Worm (Caenorhabditis elegans) whole organism, L3 larva: ENCODE data around the gene C01B10.3.

Source experiments
- R02D3.7 ChIP-seq: fragments of 150-350 bp; optimal IDR thresholded peaks from 2 replicates; lab custom pipeline; 2014; ENCODE audit warnings: missing biosample characterization, missing genetic modification characterization
- aly-2 ChIP-seq: fragments of 150-350 bp; optimal IDR thresholded peaks from 2 replicates; lab custom pipeline; 2014; ENCODE audit warnings: missing biosample characterization, missing genetic modification characterization
- ama-1 ChIP-seq: fragments of 150-350 bp; optimal IDR thresholded peaks from 2 replicates; lab custom pipeline; 2018
- ceh-16 ChIP-seq: sonication (generic microtip); optimal IDR thresholded peaks from 2 replicates; lab custom pipeline; 2017; ENCODE audit warnings: missing biosample characterization, missing genetic modification characterization
- ceh-28 ChIP-seq: fragments of 150-350 bp; optimal IDR thresholded peaks from 2 replicates; lab custom pipeline; 2014; ENCODE audit warnings: missing biosample characterization, missing genetic modification reagents, missing genetic modification characterization
- ceh-82 ChIP-seq: fragments of 150-350 bp; optimal IDR thresholded peaks from 2 replicates; lab custom pipeline; 2014; ENCODE audit warnings: missing biosample characterization, missing genetic modification characterization
- ceh-9 ChIP-seq: sonication (generic microtip); optimal IDR thresholded peaks from 2 replicates; lab custom pipeline; 2018; ENCODE audit warnings: missing biosample characterization, missing genetic modification characterization
- daf-12 ChIP-seq: fragments of 150-350 bp; optimal IDR thresholded peaks from 2 replicates; lab custom pipeline; 2014; ENCODE audit warnings: missing biosample characterization, missing genetic modification reagents, missing genetic modification characterization
- egl-27 ChIP-seq: sonication (generic microtip); optimal IDR thresholded peaks from 4 replicates; lab custom pipeline; 2017; ENCODE audit warnings: missing biosample characterization, missing genetic modification reagents, missing genetic modification characterization
- egl-5 ChIP-seq: fragments of 150-350 bp; optimal IDR thresholded peaks from 2 replicates; lab custom pipeline; 2017; ENCODE audit warnings: missing biosample characterization, missing genetic modification reagents, missing genetic modification characterization, inconsistent platforms
- elt-1 ChIP-seq: fragments of 150-350 bp; optimal IDR thresholded peaks from 2 replicates; lab custom pipeline; 2014; ENCODE audit warnings: missing biosample characterization, missing genetic modification characterization
- elt-2 ChIP-seq: sonication (generic microtip); optimal IDR thresholded peaks from 2 replicates; lab custom pipeline; 2016; ENCODE audit warnings: missing genetic modification reagents, mild to moderate bottlenecking, missing genetic modification characterization, missing compliant biosample characterization
- elt-3 ChIP-seq, 3 experiments: fragments of 150-350 bp in 1 of 3; sonication (generic microtip) in 2 of 3; optimal IDR thresholded peaks; 2 replicates in 2 of 3; 4 replicates in 1 of 3; lab custom pipeline; 2014 to 2017; ENCODE audit warnings: missing biosample characterization in 3 of 3, missing genetic modification characterization in 3 of 3
- eor-1 ChIP-seq, 2 experiments: fragments of 150-350 bp; optimal IDR thresholded peaks; 2 replicates each; lab custom pipeline; 2014 to 2018; ENCODE audit warnings: missing biosample characterization in 2 of 2, missing genetic modification characterization in 2 of 2
- fkh-10 ChIP-seq: sonication (generic microtip); optimal IDR thresholded peaks from 2 replicates; lab custom pipeline; 2017; ENCODE audit warnings: missing biosample characterization, missing genetic modification reagents, missing genetic modification characterization
- fkh-2 ChIP-seq: fragments of 150-350 bp; optimal IDR thresholded peaks from 2 replicates; lab custom pipeline; 2014; ENCODE audit warnings: missing biosample characterization, missing genetic modification reagents, missing genetic modification characterization
- fos-1 ChIP-seq: fragments of 150-350 bp; optimal IDR thresholded peaks from 2 replicates; lab custom pipeline; 2014; ENCODE audit warnings: missing biosample characterization, missing genetic modification characterization
- hmg-11 ChIP-seq: sonication (generic microtip); optimal IDR thresholded peaks from 2 replicates; lab custom pipeline; 2016; ENCODE audit warnings: missing genetic modification characterization, missing compliant biosample characterization
- jun-1 ChIP-seq: fragments of 150-350 bp; optimal IDR thresholded peaks from 2 replicates; lab custom pipeline; 2014; ENCODE audit warnings: missing biosample characterization, missing genetic modification reagents, missing genetic modification characterization
- lin-15B ChIP-seq: fragments of 150-350 bp; optimal IDR thresholded peaks from 2 replicates; lab custom pipeline; 2014; ENCODE audit warnings: missing biosample characterization, missing genetic modification characterization
- lin-39 ChIP-seq: fragments of 150-350 bp; optimal IDR thresholded peaks from 2 replicates; lab custom pipeline; 2018; ENCODE audit warnings: missing biosample characterization, missing genetic modification reagents, missing genetic modification characterization
- lsy-12 ChIP-seq: sonication (generic microtip); optimal IDR thresholded peaks from 2 replicates; lab custom pipeline; 2016; ENCODE audit warnings: mild to moderate bottlenecking, missing genetic modification characterization, missing compliant biosample characterization
- mdl-1 ChIP-seq: fragments of 150-350 bp; optimal IDR thresholded peaks from 2 replicates; lab custom pipeline; 2014; ENCODE audit warnings: missing biosample characterization, missing genetic modification characterization
- mml-1 ChIP-seq: fragments of 150-350 bp; sonication (generic microtip); optimal IDR thresholded peaks from 3 replicates; lab custom pipeline; 2014; ENCODE audit warnings: missing biosample characterization, missing genetic modification characterization
- nfya-1 ChIP-seq: sonication (generic microtip); optimal IDR thresholded peaks from 2 replicates; lab custom pipeline; 2017; ENCODE audit warnings: missing genetic modification characterization, mild to moderate bottlenecking, missing compliant biosample characterization, antibody characterized with exemption, moderate library complexity; ENCODE audit not compliant: insufficient read depth
- nhr-11 ChIP-seq: fragments of 150-350 bp; optimal IDR thresholded peaks from 2 replicates; lab custom pipeline; 2014; ENCODE audit warnings: missing biosample characterization, missing genetic modification characterization
- nhr-12 ChIP-seq: fragments of 150-350 bp; optimal IDR thresholded peaks from 2 replicates; lab custom pipeline; 2014; ENCODE audit warnings: missing biosample characterization, missing genetic modification characterization
- nhr-23 ChIP-seq: fragments of 150-350 bp; optimal IDR thresholded peaks from 2 replicates; lab custom pipeline; 2014; ENCODE audit warnings: missing biosample characterization, missing genetic modification reagents, missing genetic modification characterization
- nhr-237 ChIP-seq: fragments of 150-350 bp; optimal IDR thresholded peaks from 2 replicates; lab custom pipeline; 2014; ENCODE audit warnings: missing biosample characterization, missing genetic modification characterization
- nhr-25 ChIP-seq: sonication (generic microtip); optimal IDR thresholded peaks from 2 replicates; lab custom pipeline; 2017; ENCODE audit warnings: missing biosample characterization, missing genetic modification characterization
- nhr-28 ChIP-seq: fragments of 150-350 bp; optimal IDR thresholded peaks from 2 replicates; lab custom pipeline; 2014; ENCODE audit warnings: missing biosample characterization, missing genetic modification characterization
- nhr-67 ChIP-seq: fragments of 150-350 bp; optimal IDR thresholded peaks from 2 replicates; lab custom pipeline; 2014; ENCODE audit warnings: missing biosample characterization, missing genetic modification characterization
- nhr-76 ChIP-seq: fragments of 150-350 bp; sonication (generic microtip); optimal IDR thresholded peaks from 5 replicates; lab custom pipeline; 2014; ENCODE audit warnings: missing biosample characterization, missing genetic modification characterization
- nhr-77 ChIP-seq: fragments of 150-350 bp; optimal IDR thresholded peaks from 2 replicates; lab custom pipeline; 2014; ENCODE audit warnings: missing biosample characterization, missing genetic modification characterization
- pha-4 ChIP-seq: fragments of 150-350 bp; optimal IDR thresholded peaks from 2 replicates; lab custom pipeline; 2014; ENCODE audit warnings: missing biosample characterization, missing genetic modification reagents, missing genetic modification characterization
- pqm-1 ChIP-seq: fragments of 150-350 bp; optimal IDR thresholded peaks from 2 replicates; lab custom pipeline; 2017; ENCODE audit warnings: missing biosample characterization, missing genetic modification characterization, inconsistent platforms
- sea-2 ChIP-seq: fragments of 150-350 bp; sonication (generic microtip); optimal IDR thresholded peaks from 4 replicates; lab custom pipeline; 2014; ENCODE audit warnings: missing biosample characterization, missing genetic modification reagents, missing genetic modification characterization
- skn-1 ChIP-seq: fragments of 150-350 bp; optimal IDR thresholded peaks from 2 replicates; lab custom pipeline; 2014; ENCODE audit warnings: missing biosample characterization, missing genetic modification characterization
- snpc-4 ChIP-seq: fragments of 150-350 bp; optimal IDR thresholded peaks from 2 replicates; lab custom pipeline; 2014; ENCODE audit warnings: missing biosample characterization, missing genetic modification characterization
- tbx-2 ChIP-seq: sonication (generic microtip); optimal IDR thresholded peaks from 2 replicates; lab custom pipeline; 2016; ENCODE audit warnings: mild to moderate bottlenecking, missing genetic modification characterization, missing compliant biosample characterization
- unc-39 ChIP-seq: sonication (generic microtip); optimal IDR thresholded peaks from 4 replicates; lab custom pipeline; 2017; ENCODE audit warnings: missing biosample characterization, missing genetic modification characterization
- unc-62 ChIP-seq: fragments of 150-350 bp; sonication (generic microtip); optimal IDR thresholded peaks from 4 replicates; lab custom pipeline; 2014; ENCODE audit warnings: missing biosample characterization, missing genetic modification reagents, missing genetic modification characterization
- ztf-11 ChIP-seq: fragments of 150-350 bp; optimal IDR thresholded peaks from 2 replicates; lab custom pipeline; 2014; ENCODE audit warnings: missing biosample characterization, missing genetic modification characterization
- ztf-4 ChIP-seq: fragments of 150-350 bp; optimal IDR thresholded peaks from 2 replicates; lab custom pipeline; 2014; ENCODE audit warnings: missing biosample characterization, missing genetic modification characterization

The C01B10.3 gene

DNA sequence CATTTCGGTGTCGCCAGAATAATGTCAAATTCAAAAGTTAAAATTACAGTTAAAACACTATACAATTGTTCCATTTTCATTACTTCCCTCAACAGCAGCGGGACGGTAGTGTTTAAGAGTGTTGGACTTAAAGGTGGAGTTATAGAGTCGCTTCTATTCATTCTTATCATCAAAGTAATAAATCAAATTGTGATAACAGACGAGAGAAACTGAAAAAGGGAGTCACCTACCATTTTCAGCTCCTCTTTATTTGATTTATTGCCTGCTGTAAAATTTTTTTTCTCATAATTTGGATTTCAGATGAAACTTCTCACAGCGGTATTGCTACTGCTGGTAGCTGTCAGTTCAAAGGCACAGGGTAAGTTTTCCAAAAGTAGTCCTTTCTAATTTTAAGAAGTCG lies 18.7 kb upstream of the C01B10.3 start, which contains the start of gene C01B10.6:
C01B10.6 (plus strand) TSS at position 301 of the 400 bp plus-strand sequence.
- TF ChIP-seq ceh-82 (tag; lab: Kevin White, UChicago) = no peak
- TF ChIP-seq lsy-12 = no peak
- TF ChIP-seq elt-2 = peak; percentile 38
- TF ChIP-seq nhr-11 (tag; lab: Kevin White, UChicago) = no peak
- TF ChIP-seq, all 47 proteins: peak for 1

ce11 chrIV:6638256-6638655 lies 17.1 kb upstream of the C01B10.3 start, which contains the start of gene C01B10.7:
Gene C01B10.7, plus strand, starts transcription at chrIV:6638556.
- TF ChIP-seq nhr-12 (tag; lab: Kevin White, UChicago) (no peak), mml-1 (tag; lab: Kevin White, UChicago) (no peak), tbx-2 (tag; lab: Kevin White, UChicago) (no peak), ceh-9 (tag; lab: Kevin White, UChicago) (no peak), nhr-28 (tag; lab: Kevin White, UChicago) (no peak), ztf-11 (tag; lab: Kevin White, UChicago) (no peak), fos-1 (tag; lab: Kevin White, UChicago) (no peak), ceh-16 (tag; lab: Kevin White, UChicago) (no peak), pha-4 (tag; lab: Kevin White, UChicago) (no peak), lin-39 (tag; lab: Kevin White, UChicago) (no peak)

ce11 chrIV:6634789-6635188 lies 13.6 kb upstream of the C01B10.3 start, which contains the start of gene metl-13:
Gene metl-13, plus strand, starts transcription at chrIV:6635089.
- TF ChIP-seq ceh-9 (tag; lab: Kevin White, UChicago) = no peak
- no peak for TF ChIP-seq mml-1 (tag; lab: Kevin White, UChicago)
- TF ChIP-seq lin-39 (tag; lab: Kevin White, UChicago) = no peak
- no peak for TF ChIP-seq ceh-16 (tag; lab: Kevin White, UChicago)
- TF ChIP-seq lin-15B (tag; lab: Kevin White, UChicago) = no peak

ce11 chrIV:6631704-6632272 lies 10.6 kb upstream of the C01B10.3 start, which contains the start of the genes cest-5.1 and C01B10.9:
Gene cest-5.1, minus strand, starts transcription at chrIV:6631754.
Gene C01B10.9, plus strand, starts transcription at chrIV:6632222.
- TF ChIP-seq R02D3.7 (tag; lab: Kevin White, UChicago) = peak; percentile 53
- no peak for TF ChIP-seq skn-1 (tag; lab: Kevin White, UChicago)
- TF ChIP-seq ceh-28 = peak; percentile 37
- TF ChIP-seq sea-2 = no peak
- TF ChIP-seq mdl-1 (tag; lab: Kevin White, UChicago) = no peak
- TF ChIP-seq aly-2 (tag; lab: Kevin White, UChicago) = no peak
- no peak for TF ChIP-seq fos-1 (tag; lab: Kevin White, UChicago)
- TF ChIP-seq ceh-9 (tag; lab: Kevin White, UChicago) = no peak
- TF ChIP-seq nhr-12 (tag; lab: Kevin White, UChicago) = no peak
- TF ChIP-seq mml-1 (tag; lab: Kevin White, UChicago) = no peak
- TF ChIP-seq elt-3 (tag; optimal IDR thresholded peaks at IDR 0.05; lab: Kevin White, UChicago) = no peak
- no peak for TF ChIP-seq nhr-23 (tag; lab: Kevin White, UChicago)
- TF ChIP-seq ztf-4 (tag; lab: Kevin White, UChicago) = no peak
- TF ChIP-seq jun-1 (tag; lab: Kevin White, UChicago) = no peak
- no peak for TF ChIP-seq eor-1 (tag; optimal IDR thresholded peaks at IDR 0.05; lab: Kevin White, UChicago)
- TF ChIP-seq nfya-1 (tag; lab: Kevin White, UChicago) = peak; percentile 80
- no peak for TF ChIP-seq nhr-76 (tag; lab: Kevin White, UChicago)
- no peak for TF ChIP-seq ceh-82 (tag; lab: Kevin White, UChicago)
- no peak for TF ChIP-seq egl-5 (tag; lab: Kevin White, UChicago)
- no peak for TF ChIP-seq nhr-11 (tag; lab: Kevin White, UChicago)
- TF ChIP-seq ztf-11 (tag; lab: Kevin White, UChicago) = no peak
- TF ChIP-seq egl-27 (tag; lab: Kevin White, UChicago) = no peak
- TF ChIP-seq ama-1 (lab: Kevin White, UChicago) = no peak
- peak; percentile 61 for TF ChIP-seq lsy-12
- TF ChIP-seq ceh-16 (tag; lab: Kevin White, UChicago) = no peak
- TF ChIP-seq nhr-237 = no peak
- peak; percentile 25 for TF ChIP-seq hmg-11 (tag; lab: Kevin White, UChicago)
- no peak for TF ChIP-seq fkh-10
- no peak for TF ChIP-seq lin-39 (tag; lab: Kevin White, UChicago)
- peak; percentile 18 for TF ChIP-seq pqm-1 (tag; lab: Kevin White, UChicago)
- TF ChIP-seq unc-62 (GFP tag; lab: Kevin White, UChicago) = no peak
- TF ChIP-seq nhr-77 (tag; lab: Kevin White, UChicago) = no peak
- no peak for TF ChIP-seq daf-12 (tag; lab: Kevin White, UChicago)
- TF ChIP-seq elt-1 (tag; lab: Kevin White, UChicago) = no peak
- peak; percentile 31 for TF ChIP-seq snpc-4
- no peak for TF ChIP-seq nhr-25 (tag; lab: Kevin White, UChicago)
- TF ChIP-seq pha-4 (tag; lab: Kevin White, UChicago) = peak; percentile 78
- TF ChIP-seq elt-2 = peak; percentile 49
- no peak for TF ChIP-seq nhr-67 (tag; lab: Kevin White, UChicago)
- no peak for TF ChIP-seq unc-39 (tag; lab: Kevin White, UChicago)
- no peak for TF ChIP-seq fkh-2 (tag; lab: Kevin White, UChicago)
- TF ChIP-seq nhr-28 (tag; lab: Kevin White, UChicago) = no peak
